Worm (Caenorhabditis elegans) whole organism, young adult: Measurements from ENCODE around the gene nhx-3.

Experiments
- B0019.2 ChIP-seq: fragments of 200-800 bp; sonication (Bioruptor generic); conservative IDR thresholded peaks from 2 replicates; pipeline ENCODE4 v1.3.6; 2022; ENCODE audit warnings: missing genetic modification reagents, missing genetic modification characterization, missing compliant biosample characterization
- C17E4.6 ChIP-seq: fragments of 200-800 bp; sonication (Bioruptor generic); IDR thresholded peaks from 2 replicates; pipeline ENCODE4 v1.3.6; 2022; ENCODE audit warnings: missing genetic modification reagents, missing genetic modification characterization, missing compliant biosample characterization
- D2030.7 ChIP-seq: fragments of 200-800 bp; sonication (Bioruptor generic); IDR thresholded peaks from 2 replicates; pipeline ENCODE4 v1.3.6; 2022; ENCODE audit warnings: missing genetic modification reagents, missing genetic modification characterization, missing compliant biosample characterization
- F10E7.11 ChIP-seq: sonication (generic microtip); optimal IDR thresholded peaks from 2 replicates; lab custom pipeline; 2017; ENCODE audit warnings: mild to moderate bottlenecking, missing genetic modification characterization, moderate library complexity, missing compliant biosample characterization
- F22D6.2 ChIP-seq: sonication (generic microtip); optimal IDR thresholded peaks from 2 replicates; lab custom pipeline; 2016; ENCODE audit warnings: mild to moderate bottlenecking, missing genetic modification characterization, missing compliant biosample characterization
- F23B12.7 ChIP-seq: sonication (generic microtip); optimal IDR thresholded peaks from 2 replicates; lab custom pipeline; 2017; ENCODE audit warnings: missing genetic modification characterization, mild to moderate bottlenecking, missing compliant biosample characterization, antibody characterized with exemption, moderate library complexity; ENCODE audit not compliant: insufficient read depth
- F37B4.10 ChIP-seq: fragments of 200-800 bp; sonication (Bioruptor generic); IDR thresholded peaks from 2 replicates; pipeline ENCODE4 v1.3.6; 2022; ENCODE audit warnings: missing genetic modification characterization, missing compliant biosample characterization
- F49E8.2 ChIP-seq: sonication (generic microtip); optimal IDR thresholded peaks from 3 replicates; lab custom pipeline; 2017; ENCODE audit warnings: missing genetic modification characterization, mild to moderate bottlenecking, missing compliant biosample characterization, antibody characterized with exemption, moderate library complexity; ENCODE audit not compliant: insufficient read depth
- F55B11.4 ChIP-seq: sonication (generic microtip); optimal IDR thresholded peaks from 2 replicates; lab custom pipeline; 2016; ENCODE audit warnings: missing compliant biosample characterization, missing genetic modification characterization, borderline replicate concordance; ENCODE audit not compliant: insufficient read depth
- T07F8.4 ChIP-seq: sonication (generic microtip); optimal IDR thresholded peaks from 2 replicates; lab custom pipeline; 2016; ENCODE audit warnings: mild to moderate bottlenecking, missing genetic modification characterization, moderate library complexity, missing compliant biosample characterization
- T26A5.8 ChIP-seq: sonication (generic microtip); optimal IDR thresholded peaks from 2 replicates; lab custom pipeline; 2016; ENCODE audit warnings: missing genetic modification characterization, missing compliant biosample characterization
- Y53G8AR.9 ChIP-seq: fragments of 200-800 bp; sonication (Bioruptor generic); conservative IDR thresholded peaks from 2 replicates; pipeline ENCODE4 v1.3.6; 2022; ENCODE audit warnings: missing genetic modification reagents, missing genetic modification characterization, missing compliant biosample characterization
- Y56A3A.18 ChIP-seq: fragments of 200-800 bp; sonication (Bioruptor generic); IDR thresholded peaks from 2 replicates; pipeline ENCODE4 v1.3.6; 2022; ENCODE audit warnings: missing genetic modification reagents, missing genetic modification characterization, missing compliant biosample characterization
- Y67H2A.10 ChIP-seq: fragments of 200-800 bp; sonication (Bioruptor generic); conservative IDR thresholded peaks from 2 replicates; pipeline ENCODE4 v1.3.6; 2022; ENCODE audit warnings: missing genetic modification reagents, missing genetic modification characterization, missing compliant biosample characterization
- Y79H2A.3 ChIP-seq: fragments of 200-800 bp; sonication (Bioruptor generic); conservative IDR thresholded peaks from 2 replicates; pipeline ENCODE4 v1.3.6; 2022; ENCODE audit warnings: missing genetic modification reagents, missing genetic modification characterization, missing compliant biosample characterization
- attf-3 ChIP-seq: fragments of 200-800 bp; sonication (Bioruptor generic); conservative IDR thresholded peaks from 2 replicates; pipeline ENCODE4 v1.3.6; 2022; ENCODE audit warnings: missing genetic modification reagents, missing genetic modification characterization, missing compliant biosample characterization
- attf-5 ChIP-seq: fragments of 200-800 bp; sonication (Bioruptor generic); optimal IDR thresholded peaks from 2 replicates; lab custom pipeline; 2018; ENCODE audit warnings: mild to moderate bottlenecking, missing genetic modification characterization, missing compliant biosample characterization
- cebp-1 ChIP-seq, 2 experiments: fragments of 200-800 bp in 1 of 2; sonication (Bioruptor generic) in 1 of 2; sonication (generic microtip) in 1 of 2; IDR thresholded peaks in 1 of 2; optimal IDR thresholded peaks in 1 of 2; 2 replicates each; pipeline versions ENCODE4 v1.3.6 to Lab custom; 2017 to 2022; ENCODE audit warnings: missing compliant biosample characterization in 2 of 2, missing genetic modification characterization in 2 of 2, mild to moderate bottlenecking in 1 of 2, missing genetic modification reagents in 1 of 2, moderate library complexity in 1 of 2
- ceh-100 ChIP-seq: fragments of 200-800 bp; sonication (Bioruptor generic); IDR thresholded peaks from 2 replicates; pipeline ENCODE4 v1.3.6; 2022; ENCODE audit warnings: missing genetic modification reagents, missing genetic modification characterization, missing compliant biosample characterization
- ceh-27 ChIP-seq: fragments of 200-800 bp; sonication (Bioruptor generic); optimal IDR thresholded peaks from 2 replicates; lab custom pipeline; 2018; ENCODE audit warnings: mild to moderate bottlenecking, missing genetic modification characterization, moderate library complexity, missing compliant biosample characterization
- ceh-79 ChIP-seq: sonication (generic microtip); optimal IDR thresholded peaks from 2 replicates; lab custom pipeline; 2017; ENCODE audit warnings: mild to moderate bottlenecking, missing genetic modification characterization, missing compliant biosample characterization
- dox-1 ChIP-seq: fragments of 200-800 bp; sonication (Bioruptor generic); IDR thresholded peaks from 2 replicates; pipeline ENCODE4 v1.3.6; 2022; ENCODE audit warnings: missing genetic modification reagents, missing genetic modification characterization, missing compliant biosample characterization
- egl-44 ChIP-seq: fragments of 200-800 bp; sonication (Bioruptor generic); IDR thresholded peaks from 2 replicates; pipeline ENCODE4 v1.3.6; 2022; ENCODE audit warnings: missing genetic modification reagents, missing genetic modification characterization, missing compliant biosample characterization
- ekl-4 ChIP-seq: fragments of 200-800 bp; sonication (Bioruptor generic); IDR thresholded peaks from 2 replicates; pipeline ENCODE4 v1.3.6; 2022; ENCODE audit warnings: missing genetic modification reagents, missing genetic modification characterization, missing compliant biosample characterization
- fkh-3 ChIP-seq: sonication (generic microtip); optimal IDR thresholded peaks from 2 replicates; lab custom pipeline; 2016; ENCODE audit warnings: mild to moderate bottlenecking, missing genetic modification characterization, missing compliant biosample characterization
- gei-17 ChIP-seq: fragments of 200-800 bp; sonication (Bioruptor generic); optimal IDR thresholded peaks from 2 replicates; lab custom pipeline; 2018; ENCODE audit warnings: mild to moderate bottlenecking, missing genetic modification characterization, missing compliant biosample characterization
- hlh-12 ChIP-seq: sonication (generic microtip); optimal IDR thresholded peaks from 2 replicates; lab custom pipeline; 2016; ENCODE audit warnings: missing genetic modification characterization, missing compliant biosample characterization
- hsf-1 ChIP-seq: fragments of 200-800 bp; sonication (Bioruptor generic); IDR thresholded peaks from 2 replicates; pipeline ENCODE4 v1.3.6; 2022; ENCODE audit warnings: missing genetic modification reagents, missing genetic modification characterization, missing compliant biosample characterization
- let-607 ChIP-seq, 2 experiments: fragments of 200-800 bp in 1 of 2; sonication (Bioruptor generic) in 1 of 2; sonication (generic microtip) in 1 of 2; optimal IDR thresholded peaks; 2 replicates each; lab custom pipeline; 2016 to 2018; ENCODE audit warnings: mild to moderate bottlenecking in 2 of 2, missing compliant biosample characterization in 2 of 2, missing genetic modification characterization in 2 of 2, moderate library complexity in 2 of 2, missing genotype in 1 of 2
- lin-35 ChIP-seq, 3 experiments: fragments of 150-350 bp in 2 of 3; sonication (generic microtip) in 1 of 3; optimal IDR thresholded peaks; 2 replicates each; lab custom pipeline; 2014 to 2018; ENCODE audit warnings: missing biosample characterization in 3 of 3, missing genetic modification characterization in 3 of 3, missing genetic modification reagents in 3 of 3
- lin-40 ChIP-seq: sonication (generic microtip); optimal IDR thresholded peaks from 2 replicates; lab custom pipeline; 2016; ENCODE audit warnings: missing genetic modification characterization, mild to moderate bottlenecking, missing compliant biosample characterization, missing genotype, missing genetic modification reagents
- lsl-1 ChIP-seq: fragments of 200-800 bp; sonication (Bioruptor generic); optimal IDR thresholded peaks from 2 replicates; lab custom pipeline; 2018; ENCODE audit warnings: mild to moderate bottlenecking, missing genetic modification characterization, moderate library complexity, missing compliant biosample characterization
- madf-3 ChIP-seq: fragments of 200-800 bp; sonication (Bioruptor generic); IDR thresholded peaks from 2 replicates; pipeline ENCODE4 v1.3.6; 2022; ENCODE audit warnings: missing genetic modification reagents, missing genetic modification characterization, missing compliant biosample characterization
- mcd-1 ChIP-seq: fragments of 200-800 bp; sonication (Bioruptor generic); IDR thresholded peaks from 2 replicates; pipeline ENCODE4 v1.3.6; 2022; ENCODE audit warnings: missing genetic modification reagents, missing genetic modification characterization, missing compliant biosample characterization
- mes-4 ChIP-seq: sonication (generic microtip); optimal IDR thresholded peaks from 2 replicates; lab custom pipeline; 2016; ENCODE audit warnings: missing genotype, missing genetic modification characterization, missing compliant biosample characterization
- nfya-1 ChIP-seq: sonication (generic microtip); optimal IDR thresholded peaks from 2 replicates; lab custom pipeline; 2017; ENCODE audit warnings: antibody characterized with exemption, missing compliant biosample characterization, missing genetic modification characterization, borderline replicate concordance; ENCODE audit not compliant: insufficient read depth
- nfya-2 ChIP-seq: fragments of 200-800 bp; sonication (Bioruptor generic); IDR thresholded peaks from 2 replicates; pipeline ENCODE4 v1.3.6; 2022; ENCODE audit warnings: missing genetic modification reagents, missing genetic modification characterization, missing compliant biosample characterization
- nfyb-1 ChIP-seq: fragments of 200-800 bp; sonication (Bioruptor generic); IDR thresholded peaks from 2 replicates; pipeline ENCODE4 v1.3.6; 2022; ENCODE audit warnings: missing genetic modification reagents, missing genetic modification characterization, missing compliant biosample characterization
- nhr-120 ChIP-seq: fragments of 200-800 bp; sonication (Bioruptor generic); IDR thresholded peaks from 2 replicates; pipeline ENCODE4 v1.3.6; 2022; ENCODE audit warnings: missing genetic modification characterization, missing compliant biosample characterization
- pbrm-1 ChIP-seq: fragments of 200-800 bp; sonication (Bioruptor generic); IDR thresholded peaks from 2 replicates; pipeline ENCODE4 v1.3.6; 2022; ENCODE audit warnings: missing genetic modification reagents, missing genetic modification characterization, missing compliant biosample characterization
- pha-4 ChIP-seq: fragments of 150-350 bp; sonication (generic microtip); optimal IDR thresholded peaks from 2 replicates; lab custom pipeline; 2014; ENCODE audit warnings: missing biosample characterization, missing genetic modification reagents, missing genetic modification characterization
- rec-8 ChIP-seq, 2 experiments: sonication (generic microtip); optimal IDR thresholded peaks; 2 replicates each; lab custom pipeline; 2016; ENCODE audit warnings: mild to moderate bottlenecking in 2 of 2, missing genetic modification characterization in 2 of 2, missing genetic modification reagents in 2 of 2, missing genotype in 2 of 2, missing biosample characterization in 1 of 2, missing compliant biosample characterization in 1 of 2, moderate library complexity in 1 of 2
- sea-2 ChIP-seq: fragments of 200-800 bp; sonication (Bioruptor generic); IDR thresholded peaks from 2 replicates; pipeline ENCODE4 v1.3.6; 2022; ENCODE audit warnings: missing genetic modification characterization, missing compliant biosample characterization
- snpc-1.3 ChIP-seq: sonication (generic microtip); optimal IDR thresholded peaks from 2 replicates; lab custom pipeline; 2017; ENCODE audit warnings: missing genetic modification characterization, mild to moderate bottlenecking, missing compliant biosample characterization, antibody characterized with exemption, moderate library complexity, missing genotype, missing genetic modification reagents; ENCODE audit not compliant: insufficient read depth
- somi-1 ChIP-seq: fragments of 200-800 bp; sonication (Bioruptor generic); optimal IDR thresholded peaks from 2 replicates; lab custom pipeline; 2018; ENCODE audit warnings: mild to moderate bottlenecking, missing genetic modification characterization, missing compliant biosample characterization
- ztf-25 ChIP-seq: fragments of 200-800 bp; sonication (Bioruptor generic); IDR thresholded peaks from 2 replicates; pipeline ENCODE4 v1.3.6; 2022; ENCODE audit warnings: missing genetic modification reagents, missing genetic modification characterization, missing compliant biosample characterization
- ztf-3 ChIP-seq: fragments of 200-800 bp; sonication (Bioruptor generic); optimal IDR thresholded peaks from 2 replicates; lab custom pipeline; 2018; ENCODE audit warnings: mild to moderate bottlenecking, missing genetic modification characterization, missing compliant biosample characterization

Gene nhx-3

DNA sequence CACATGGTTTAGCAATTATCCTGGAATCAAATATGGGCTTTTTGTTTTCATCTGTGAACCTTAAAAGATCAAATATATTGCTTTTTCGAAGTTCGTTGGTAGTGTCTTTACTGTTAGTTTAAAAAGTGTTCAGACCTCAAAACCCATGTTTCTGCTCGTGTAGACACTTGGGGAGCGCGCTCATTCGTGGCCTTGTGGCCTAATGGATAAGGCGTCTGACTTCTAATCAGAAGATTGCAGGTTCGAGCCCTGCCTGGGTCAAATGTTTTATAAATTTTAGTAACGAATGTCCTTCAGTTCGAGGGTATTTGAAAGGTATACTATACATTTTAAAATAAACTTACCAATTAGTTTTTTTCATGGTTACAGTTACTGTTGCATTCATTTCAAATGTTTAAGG is 39.1 kb downstream of the nhx-3 start:
- TF ChIP-seq attf-3 (GFP tag; lab: Robert Waterston, UW) (no peak), madf-3 (GFP tag; lab: Robert Waterston, UW) (no peak), lin-40 (no peak), let-607 (tag; optimal IDR thresholded peaks at IDR 0.05; lab: Kevin White, UChicago) (no peak), ceh-27 (no peak), F23B12.7 (tag; lab: Kevin White, UChicago) (peak; percentile 60), ceh-79 (tag; lab: Kevin White, UChicago) (no peak), F55B11.4 (tag; lab: Kevin White, UChicago) (no peak), lin-35 (GFP tag; optimal IDR thresholded peaks at IDR 0.05; lab: Kevin White, UChicago) (no peak), C17E4.6 (GFP tag; lab: Robert Waterston, UW) (no peak), ztf-3 (GFP tag; lab: Kevin White, UChicago) (no peak), attf-5 (GFP tag; lab: Kevin White, UChicago) (no peak), nfyb-1 (GFP tag; lab: Robert Waterston, UW) (no peak), F49E8.2 (tag; lab: Kevin White, UChicago) (no peak), F37B4.10 (GFP tag; lab: Robert Waterston, UW) (no peak), cebp-1 (GFP tag; IDR thresholded peaks at IDR 0.05; lab: Robert Waterston, UW) (no peak), cebp-1 (tag; optimal IDR thresholded peaks at IDR 0.05; lab: Kevin White, UChicago) (no peak), T26A5.8 (tag; lab: Kevin White, UChicago) (no peak), mcd-1 (GFP tag; lab: Robert Waterston, UW) (no peak), hsf-1 (GFP tag; lab: Robert Waterston, UW) (no peak), fkh-3 (tag; lab: Kevin White, UChicago) (no peak), pha-4 (tag; lab: Kevin White, UChicago) (no peak), ekl-4 (no peak), egl-44 (GFP tag; lab: Robert Waterston, UW) (no peak), T07F8.4 (tag; lab: Kevin White, UChicago) (no peak), F22D6.2 (tag; lab: Kevin White, UChicago) (no peak), B0019.2 (no peak), sea-2 (GFP tag; lab: Robert Waterston, UW) (no peak), nhr-120 (GFP tag; lab: Robert Waterston, UW) (no peak), somi-1 (GFP tag; lab: Kevin White, UChicago) (no peak), rec-8 (tag; optimal IDR thresholded peaks at IDR 0.05; lab: Kevin White, UChicago) (no peak), Y53G8AR.9 (no peak), ceh-100 (GFP tag; lab: Robert Waterston, UW) (no peak), mes-4 (tag; lab: Kevin White, UChicago) (no peak), nfya-2 (no peak), snpc-1.3 (tag; lab: Kevin White, UChicago) (no peak), F10E7.11 (no peak), Y56A3A.18 (0 out of 2 replicates have a peak, but pooled peaks have one; percentile 30), hlh-12 (tag; lab: Kevin White, UChicago) (no peak), pbrm-1 (peak; percentile 31; the same call in 1 of the 2 replicates), nfya-1 (no peak), lsl-1 (GFP tag; lab: Kevin White, UChicago) (no peak), Y67H2A.10 (no peak), Y79H2A.3 (GFP tag; lab: Robert Waterston, UW) (no peak), D2030.7 (GFP tag; lab: Robert Waterston, UW) (0 out of 2 replicates have a peak, but pooled peaks have one; percentile 44), gei-17 (GFP tag; lab: Kevin White, UChicago) (no peak), dox-1 (GFP tag; lab: Robert Waterston, UW) (no peak), ztf-25 (GFP tag; lab: Robert Waterston, UW) (no peak)
